Fruit fly (Drosophila melanogaster) whole organism, pupa: ENCODE data around the gene mRpS31.
A peak's percentile ranks its signal among the peaks of the same experiment; 100 is the strongest.

Source experiments
- CG10348 ChIP-seq: fragments of 200-800 bp; sonication (Bioruptor generic); IDR thresholded peaks from 2 replicates; pipeline ENCODE4 v1.3.6; 2022; ENCODE audit warnings: missing biosample characterization, missing genetic modification characterization
- CG12605 ChIP-seq: fragments of 200-800 bp; sonication (Bioruptor generic); IDR thresholded peaks from 2 replicates; pipeline ENCODE4 v1.3.6; 2022; ENCODE audit warnings: missing biosample characterization, missing genetic modification characterization
- CG14655 ChIP-seq: fragments of 200-800 bp; sonication (Bioruptor generic); optimal IDR thresholded peaks from 3 replicates; lab custom pipeline; 2017; ENCODE audit warnings: mild to moderate bottlenecking, missing biosample characterization, missing genetic modification reagents, missing genetic modification characterization
- CG32121 ChIP-seq: fragments of 200-800 bp; sonication (Bioruptor generic); IDR thresholded peaks from 2 replicates; pipeline ENCODE4 v1.3.6; 2022; ENCODE audit warnings: missing biosample characterization, missing genetic modification characterization
- CG34367 ChIP-seq: fragments of 200-800 bp; sonication (Bioruptor generic); optimal IDR thresholded peaks from 2 replicates; lab custom pipeline; 2018; ENCODE audit warnings: missing biosample characterization, mild to moderate bottlenecking, missing genetic modification characterization
- CG4496 ChIP-seq: fragments of 200-800 bp; sonication (Bioruptor generic); IDR thresholded peaks from 3 replicates; pipeline ENCODE4 v1.3.6; 2022; ENCODE audit warnings: missing biosample characterization, missing genetic modification characterization
- CG8159 ChIP-seq: fragments of 200-800 bp; sonication (Bioruptor generic); optimal IDR thresholded peaks from 3 replicates; lab custom pipeline; 2018; ENCODE audit warnings: missing biosample characterization, mild to moderate bottlenecking, missing genetic modification characterization, moderate library complexity
- CG8301 ChIP-seq: fragments of 200-800 bp; sonication (Bioruptor generic); optimal IDR thresholded peaks from 2 replicates; lab custom pipeline; 2018; ENCODE audit warnings: missing biosample characterization, mild to moderate bottlenecking, missing genetic modification characterization
- EcR ChIP-seq: fragments of 200-800 bp; sonication (Bioruptor generic); optimal IDR thresholded peaks from 3 replicates; lab custom pipeline; 2019; ENCODE audit warnings: missing biosample characterization, missing genetic modification characterization, mild to moderate bottlenecking, moderate library complexity, missing genetic modification reagents
- Ets98B ChIP-seq: fragments of 200-800 bp; sonication (Bioruptor generic); IDR thresholded peaks from 2 replicates; pipeline ENCODE4 v1.3.6; 2022; ENCODE audit warnings: missing biosample characterization, missing genetic modification characterization
- Pif1A ChIP-seq: fragments of 200-800 bp; sonication (Bioruptor generic); optimal IDR thresholded peaks from 3 replicates; lab custom pipeline; 2016; ENCODE audit warnings: missing biosample characterization, missing genetic modification characterization
- Pif1B ChIP-seq: fragments of 200-800 bp; sonication (Bioruptor generic); optimal IDR thresholded peaks from 3 replicates; lab custom pipeline; 2016; ENCODE audit warnings: missing biosample characterization, missing genetic modification characterization
- gl ChIP-seq: fragments of 200-800 bp; sonication (Bioruptor generic); optimal IDR thresholded peaks from 2 replicates; lab custom pipeline; 2018; ENCODE audit warnings: missing biosample characterization, mild to moderate bottlenecking, missing genetic modification characterization
- rn ChIP-seq: fragments of 200-800 bp; sonication (Bioruptor generic); IDR thresholded peaks from 2 replicates; pipeline ENCODE4 v1.3.6; 2022; ENCODE audit warnings: missing biosample characterization, missing genetic modification characterization

dm6 chr3L:16047105-16047504 lies 42.1 kb downstream of the mRpS31 start:
- TF ChIP-seq CG12605 (GFP tag; lab: Robert Waterston, UW) (no peak), Pif1B (no peak), CG8159 (tag; lab: Kevin White, UChicago) (no peak), CG32121 (GFP tag; lab: Robert Waterston, UW) (no peak), Ets98B (GFP tag; lab: Robert Waterston, UW) (no peak), CG34367 (tag; lab: Kevin White, UChicago) (no peak), EcR (GFP tag; lab: Kevin White, UChicago) (peak; percentile 93), CG4496 (0 out of 3 replicates have a peak, but pooled peaks have one; percentile 22), gl (tag; lab: Kevin White, UChicago) (no peak), CG8301 (tag; lab: Kevin White, UChicago) (no peak), CG14655 (no peak), CG10348 (GFP tag; lab: Robert Waterston, UW) (no peak), Pif1A (no peak), rn (GFP tag; lab: Robert Waterston, UW) (no peak)
